Fruit fly (Drosophila melanogaster) whole organism, embryonic: Measurements from ENCODE around the gene CG3149.

Experiments used
- Adf1 ChIP-seq: fragments of 200-800 bp; sonication (Bioruptor generic); IDR thresholded peaks from 2 replicates; pipeline ENCODE4 v1.3.6; 2022; ENCODE audit warnings: missing biosample characterization, missing genetic modification characterization
- Antp ChIP-seq: fragments of 200-800 bp; sonication (Bioruptor generic); optimal IDR thresholded peaks from 3 replicates; lab custom pipeline; 2016; ENCODE audit warnings: missing biosample characterization, missing genetic modification characterization
- Atf-2 ChIP-seq: fragments of 200-800 bp; sonication (Bioruptor generic); optimal IDR thresholded peaks from 2 replicates; lab custom pipeline; 2016; ENCODE audit warnings: missing biosample characterization, missing genetic modification characterization
- CG10543 ChIP-seq: fragments of 200-800 bp; sonication (Bioruptor generic); optimal IDR thresholded peaks from 3 replicates; lab custom pipeline; 2017; ENCODE audit warnings: missing biosample characterization, mild to moderate bottlenecking, missing genetic modification characterization, moderate library complexity
- CG11398 ChIP-seq: fragments of 200-800 bp; sonication (Bioruptor generic); optimal IDR thresholded peaks from 2 replicates; lab custom pipeline; 2016; ENCODE audit warnings: missing biosample characterization, missing genetic modification characterization
- CG15514 ChIP-seq: fragments of 200-800 bp; sonication (Bioruptor generic); optimal IDR thresholded peaks from 3 replicates; lab custom pipeline; 2017; ENCODE audit warnings: missing biosample characterization, missing genetic modification characterization, mild to moderate bottlenecking, moderate library complexity, missing genetic modification reagents
- CG17385 ChIP-seq: fragments of 200-800 bp; sonication (Bioruptor generic); optimal IDR thresholded peaks from 3 replicates; lab custom pipeline; 2018; ENCODE audit warnings: missing biosample characterization, mild to moderate bottlenecking, missing genetic modification characterization
- CG2116 ChIP-seq: fragments of 200-800 bp; sonication (Bioruptor generic); optimal IDR thresholded peaks from 3 replicates; lab custom pipeline; 2018; ENCODE audit warnings: missing biosample characterization, mild to moderate bottlenecking, missing genetic modification characterization
- CG2120 ChIP-seq: fragments of 200-800 bp; sonication (Bioruptor generic); optimal IDR thresholded peaks from 3 replicates; lab custom pipeline; 2016; ENCODE audit warnings: missing biosample characterization, missing genetic modification characterization
- CG34422 ChIP-seq: fragments of 200-800 bp; sonication (Bioruptor generic); IDR thresholded peaks from 3 replicates; pipeline ENCODE4 v1.3.6; 2022; ENCODE audit warnings: missing biosample characterization, missing genetic modification characterization
- CG3726 ChIP-seq: fragments of 200-800 bp; sonication (Bioruptor generic); IDR thresholded peaks from 3 replicates; pipeline ENCODE4, ENCODE4 v1.3.6; 2022; ENCODE audit warnings: missing biosample characterization, missing genetic modification characterization
- CG3995 ChIP-seq: fragments of 200-800 bp; sonication (Bioruptor generic); optimal IDR thresholded peaks from 3 replicates; lab custom pipeline; 2016; ENCODE audit warnings: missing biosample characterization, missing genetic modification characterization
- CG6683 ChIP-seq: fragments of 200-800 bp; sonication (Bioruptor generic); optimal IDR thresholded peaks from 2 replicates; lab custom pipeline; 2017; ENCODE audit warnings: missing biosample characterization, mild to moderate bottlenecking, missing genetic modification characterization, missing genetic modification reagents
- CG7372 ChIP-seq: fragments of 200-800 bp; sonication (Bioruptor generic); IDR thresholded peaks from 2 replicates; pipeline ENCODE4 v1.3.6; 2022; ENCODE audit warnings: missing biosample characterization, missing genetic modification characterization
- CG8290 ChIP-seq, 3 experiments: fragments of 200-800 bp; sonication (Bioruptor generic); optimal IDR thresholded peaks; 2 replicates each; lab custom pipeline; 2016 to 2019; ENCODE audit warnings: missing biosample characterization in 3 of 3, missing genetic modification characterization in 3 of 3, mild to moderate bottlenecking in 2 of 3, moderate library complexity in 1 of 3
- CG8388 ChIP-seq: fragments of 200-800 bp; sonication (Bioruptor generic); optimal IDR thresholded peaks from 2 replicates; lab custom pipeline; 2019; ENCODE audit warnings: missing biosample characterization, mild to moderate bottlenecking, missing genetic modification characterization, moderate library complexity
- CG8765 ChIP-seq: fragments of 200-800 bp; sonication (Bioruptor generic); IDR thresholded peaks from 2 replicates; pipeline ENCODE4 v1.3.6; 2022; ENCODE audit warnings: missing biosample characterization, missing genetic modification characterization
- CG8944 ChIP-seq: fragments of 200-800 bp; sonication (Bioruptor generic); optimal IDR thresholded peaks from 3 replicates; lab custom pipeline; 2016; ENCODE audit warnings: missing biosample characterization, missing genetic modification characterization
- CG9437 ChIP-seq: fragments of 200-800 bp; sonication (Bioruptor generic); optimal IDR thresholded peaks from 2 replicates; lab custom pipeline; 2018; ENCODE audit warnings: missing biosample characterization, mild to moderate bottlenecking, missing genetic modification characterization
- CHES-1-like ChIP-seq: fragments of 200-800 bp; sonication (Bioruptor generic); optimal IDR thresholded peaks from 2 replicates; lab custom pipeline; 2016; ENCODE audit warnings: missing biosample characterization, missing genetic modification characterization
- D ChIP-seq, 2 experiments: fragments of 200-800 bp in 1 of 2; fragments of >200 bp in 1 of 2; sonication (Bioruptor generic) in 1 of 2; optimal IDR thresholded peaks; 2 replicates in 1 of 2; 3 replicates in 1 of 2; lab custom pipeline; 2017; ENCODE audit warnings: mild to moderate bottlenecking in 1 of 2, missing biosample characterization in 1 of 2, missing genetic modification characterization in 1 of 2, missing genetic modification reagents in 1 of 2
- Dip3 ChIP-seq: fragments of 200-800 bp; sonication (Bioruptor generic); optimal IDR thresholded peaks from 3 replicates; lab custom pipeline; 2016; ENCODE audit warnings: missing biosample characterization, missing genetic modification characterization
- Elba2 ChIP-seq: fragments of 200-800 bp; sonication (Bioruptor generic); optimal IDR thresholded peaks from 3 replicates; lab custom pipeline; 2016; ENCODE audit warnings: missing biosample characterization, missing genetic modification characterization
- Fer1 ChIP-seq: fragments of 200-800 bp; sonication (Bioruptor generic); optimal IDR thresholded peaks from 2 replicates; lab custom pipeline; 2017; ENCODE audit warnings: missing biosample characterization, mild to moderate bottlenecking, missing genetic modification characterization
- HHEX ChIP-seq: fragments of 200-800 bp; sonication (Bioruptor generic); optimal IDR thresholded peaks from 3 replicates; lab custom pipeline; 2017; ENCODE audit warnings: missing biosample characterization, mild to moderate bottlenecking, missing genetic modification characterization, missing genetic modification reagents
- Mad ChIP-seq: fragments of 200-800 bp; sonication (Bioruptor generic); optimal IDR thresholded peaks from 2 replicates; lab custom pipeline; 2016; ENCODE audit warnings: missing biosample characterization, missing genetic modification characterization
- NfI ChIP-seq: fragments of 200-800 bp; sonication (Bioruptor generic); optimal IDR thresholded peaks from 3 replicates; lab custom pipeline; 2018; ENCODE audit warnings: missing biosample characterization, mild to moderate bottlenecking, missing genetic modification characterization, moderate library complexity
- Oaz ChIP-seq: fragments of 200-800 bp; sonication (Bioruptor generic); IDR thresholded peaks from 2 replicates; pipeline ENCODE4 v1.3.6; 2022; ENCODE audit warnings: missing biosample characterization, missing genetic modification characterization
- Rx ChIP-seq: fragments of 200-800 bp; sonication (Bioruptor generic); IDR thresholded peaks from 2 replicates; pipeline ENCODE4 v1.3.6; 2022; ENCODE audit warnings: missing biosample characterization, missing genetic modification characterization
- Sry-δ ChIP-seq: fragments of 200-800 bp; sonication (Bioruptor generic); optimal IDR thresholded peaks from 2 replicates; lab custom pipeline; 2016; ENCODE audit warnings: missing biosample characterization, missing genetic modification characterization
- YL-1 ChIP-seq: fragments of 200-800 bp; sonication (Bioruptor generic); optimal IDR thresholded peaks from 3 replicates; lab custom pipeline; 2017; ENCODE audit warnings: missing biosample characterization, mild to moderate bottlenecking, missing genetic modification characterization
- ap ChIP-seq: fragments of 200-800 bp; sonication (Bioruptor generic); IDR thresholded peaks from 2 replicates; pipeline ENCODE4 v1.3.6; 2022; ENCODE audit warnings: missing biosample characterization, missing genetic modification characterization
- bsh ChIP-seq, 2 experiments: fragments of 200-800 bp; sonication (Bioruptor generic); optimal IDR thresholded peaks; 2 replicates each; lab custom pipeline; 2017 to 2018; ENCODE audit warnings: mild to moderate bottlenecking in 2 of 2, missing biosample characterization in 2 of 2, missing genetic modification characterization in 2 of 2, moderate library complexity in 1 of 2
- ci ChIP-seq: fragments of 200-800 bp; sonication (Bioruptor generic); IDR thresholded peaks from 3 replicates; pipeline ENCODE4 v1.3.6; 2022; ENCODE audit warnings: missing biosample characterization, missing genetic modification characterization
- exex ChIP-seq: fragments of 200-800 bp; sonication (Bioruptor generic); optimal IDR thresholded peaks from 4 replicates; lab custom pipeline; 2018; ENCODE audit warnings: missing biosample characterization, mild to moderate bottlenecking, missing genetic modification characterization, moderate library complexity
- hkb ChIP-seq, 2 experiments: fragments of 200-800 bp in 1 of 2; fragments of >200 bp in 1 of 2; sonication (Bioruptor generic) in 1 of 2; IDR thresholded peaks in 1 of 2; optimal IDR thresholded peaks in 1 of 2; 2 replicates each; pipeline versions ENCODE4 v1.3.6 to Lab custom; 2017 to 2022; ENCODE audit warnings: missing biosample characterization in 1 of 2, missing genetic modification characterization in 1 of 2
- hth ChIP-seq: fragments of >200 bp; optimal IDR thresholded peaks from 2 replicates; lab custom pipeline; 2017; ENCODE audit warnings: inconsistent platforms
- nerfin-1 ChIP-seq: fragments of 200-800 bp; sonication (Bioruptor generic); optimal IDR thresholded peaks from 3 replicates; lab custom pipeline; 2019; ENCODE audit warnings: missing biosample characterization, mild to moderate bottlenecking, missing genetic modification characterization, moderate library complexity
- nmo ChIP-seq: fragments of 200-800 bp; sonication (Bioruptor generic); optimal IDR thresholded peaks from 2 replicates; lab custom pipeline; 2018; ENCODE audit warnings: missing biosample characterization, mild to moderate bottlenecking, missing genetic modification characterization, moderate library complexity
- org-1 ChIP-seq: fragments of 200-800 bp; sonication (Bioruptor generic); optimal IDR thresholded peaks from 2 replicates; lab custom pipeline; 2017; ENCODE audit warnings: missing biosample characterization, missing genetic modification characterization
- otp ChIP-seq: fragments of 200-800 bp; sonication (Bioruptor generic); IDR thresholded peaks from 3 replicates; pipeline ENCODE4, ENCODE4 v1.3.6; 2022; ENCODE audit warnings: missing biosample characterization, missing genetic modification characterization
- ro ChIP-seq: fragments of 200-800 bp; sonication (Bioruptor generic); IDR thresholded peaks from 2 replicates; pipeline ENCODE4 v1.3.6; 2022; ENCODE audit warnings: missing biosample characterization, missing genetic modification characterization
- sd ChIP-seq: fragments of 200-800 bp; sonication (Bioruptor generic); optimal IDR thresholded peaks from 3 replicates; lab custom pipeline; 2018; ENCODE audit warnings: missing biosample characterization, mild to moderate bottlenecking, missing genetic modification characterization, moderate library complexity
- seq ChIP-seq: fragments of 200-800 bp; sonication (Bioruptor generic); IDR thresholded peaks from 2 replicates; pipeline ENCODE4 v1.3.6; 2022; ENCODE audit warnings: missing biosample characterization, missing genetic modification characterization
- sima ChIP-seq: fragments of 200-800 bp; sonication (Bioruptor generic); optimal IDR thresholded peaks from 2 replicates; lab custom pipeline; 2016; ENCODE audit warnings: missing biosample characterization, missing genetic modification characterization
- ssp ChIP-seq: fragments of 200-800 bp; sonication (Bioruptor generic); IDR thresholded peaks from 2 replicates; pipeline ENCODE4 v1.3.6; 2022; ENCODE audit warnings: missing biosample characterization, missing genetic modification characterization
- tx ChIP-seq: fragments of 200-800 bp; sonication (Bioruptor generic); optimal IDR thresholded peaks from 2 replicates; lab custom pipeline; 2016; ENCODE audit warnings: missing biosample characterization, missing genetic modification characterization
- zen ChIP-seq: fragments of 200-800 bp; sonication (Bioruptor generic); optimal IDR thresholded peaks from 3 replicates; lab custom pipeline; 2018; ENCODE audit warnings: missing biosample characterization, mild to moderate bottlenecking, missing genetic modification characterization, moderate library complexity

The CG3149 gene

dm6 chrX:5672243-5673051, 22.6 kb downstream of the CG3149 start, which contains the start of gene RpL35 (continued):
- TF ChIP-seq ro (GFP tag; lab: Robert Waterston, UW), result no peak
- TF ChIP-seq otp, result 0 out of 3 replicates have a peak, but pooled peaks have one; percentile 7
- no peak for TF ChIP-seq CG8944 (GFP tag; lab: Kevin White, UChicago)
- no peak for TF ChIP-seq zen (tag; lab: Kevin White, UChicago)
- no peak for TF ChIP-seq CG8765 (GFP tag; lab: Robert Waterston, UW)
- TF ChIP-seq CG3726 (GFP tag; lab: Robert Waterston, UW), result no peak
- peak; percentile 62 for TF ChIP-seq CG3995 (GFP tag; lab: Kevin White, UChicago)
- 0 out of 3 replicates have a peak, but pooled peaks have one; percentile 50 for TF ChIP-seq ci (GFP tag; lab: Robert Waterston, UW)
- TF ChIP-seq CG7372 (GFP tag; lab: Robert Waterston, UW), result no peak
- TF ChIP-seq YL-1 (GFP tag; lab: Kevin White, UChicago), result peak; percentile 91
- no peak for TF ChIP-seq seq (GFP tag; lab: Robert Waterston, UW)
- TF ChIP-seq hkb (optimal IDR thresholded peaks at IDR 0.05; lab: Kevin White, UChicago), result no peak
- peak; percentile 35; the same call in 1 of the 2 replicates for TF ChIP-seq hkb (GFP tag; IDR thresholded peaks at IDR 0.05; lab: Robert Waterston, UW)
- TF ChIP-seq nerfin-1, result peak; percentile 57
- TF ChIP-seq CHES-1-like (GFP tag; lab: Kevin White, UChicago), result peak; percentile 11
- no peak for TF ChIP-seq exex (tag; lab: Kevin White, UChicago)
- peak; percentile 43 for TF ChIP-seq Antp (GFP tag; lab: Kevin White, UChicago)
- peak; percentile 33 for TF ChIP-seq Dip3 (GFP tag; lab: Kevin White, UChicago)
- peak; percentile 55 for TF ChIP-seq CG2116 (GFP tag; lab: Kevin White, UChicago)
- TF ChIP-seq bsh (GFP tag; optimal IDR thresholded peaks at IDR 0.05; lab: Kevin White, UChicago), result peak in 1 of 2 experiments; percentile 26
- peak; percentile 45 for TF ChIP-seq nmo
- peak; percentile 22; the same call in 1 of the 2 replicates for TF ChIP-seq Adf1 (GFP tag; lab: Robert Waterston, UW)
- peak; percentile 63 for TF ChIP-seq CG10543 (GFP tag; lab: Kevin White, UChicago)
- TF ChIP-seq CG8290 (GFP tag; optimal IDR thresholded peaks at IDR 0.05; lab: Kevin White, UChicago), result no peak
- TF ChIP-seq CG8290 (tag; optimal IDR thresholded peaks at IDR 0.05; lab: Kevin White, UChicago), result peak in 1 of 2 experiments; percentile 41
- TF ChIP-seq CG2120 (GFP tag; lab: Kevin White, UChicago), result peak; percentile 23
- TF ChIP-seq HHEX (GFP tag; lab: Kevin White, UChicago), result peak; percentile 65
- peak; percentile 96 for TF ChIP-seq CG17385
- TF ChIP-seq D (optimal IDR thresholded peaks at IDR 0.05; lab: Kevin White, UChicago), result peak; percentile 53
- TF ChIP-seq D (GFP tag; optimal IDR thresholded peaks at IDR 0.05; lab: Kevin White, UChicago), result peak; percentile 12
- peak; percentile 23 for TF ChIP-seq org-1 (GFP tag; lab: Kevin White, UChicago)
- no peak for TF ChIP-seq hth (lab: Kevin White, UChicago)
- no peak for TF ChIP-seq sima (GFP tag; lab: Kevin White, UChicago)
- peak; percentile 60 for TF ChIP-seq NfI (GFP tag; lab: Kevin White, UChicago)
- TF ChIP-seq CG8388 (GFP tag; lab: Kevin White, UChicago), result peak; percentile 13
- TF ChIP-seq CG15514 (GFP tag; lab: Kevin White, UChicago), result peak; percentile 98
- peak; percentile 47; the same call in 1 of the 3 replicates for TF ChIP-seq CG34422 (GFP tag; lab: Robert Waterston, UW)
- TF ChIP-seq CG6683, result no peak
- no peak for TF ChIP-seq tx (GFP tag; lab: Kevin White, UChicago)
- no peak for TF ChIP-seq CG9437 (GFP tag; lab: Kevin White, UChicago)
- TF ChIP-seq CG11398 (GFP tag; lab: Kevin White, UChicago), result no peak
- no peak for TF ChIP-seq ssp (GFP tag; lab: Robert Waterston, UW)
- no peak for TF ChIP-seq Oaz
- TF ChIP-seq Sry-δ, result peak; percentile 87
- TF ChIP-seq Elba2 (GFP tag; lab: Kevin White, UChicago), result no peak
- TF ChIP-seq sd (tag; lab: Kevin White, UChicago), result no peak
- TF ChIP-seq Mad (GFP tag; lab: Kevin White, UChicago), result no peak
- peak; percentile 65 for TF ChIP-seq Fer1
- TF ChIP-seq ap (GFP tag; lab: Robert Waterston, UW), result no peak
- TF ChIP-seq Atf-2, result no peak
- TF ChIP-seq Rx (GFP tag; lab: Robert Waterston, UW), result no peak
